Fruit fly (Drosophila melanogaster): ENCODE measurements around the gene Rint1.

Gene Rint1

dm6 chr3L:7344965-7345427, 21.6 kb downstream of the Rint1 start, which contains the start of gene Cln7 (continued):
- TF ChIP-seq gcm2 (GFP tag; optimal IDR thresholded peaks at IDR 0.05) (no peak), CG2120 (GFP tag; optimal IDR thresholded peaks at IDR 0.05) (peak; percentile 2), Hmr (GFP tag; optimal IDR thresholded peaks at IDR 0.05) (peak; percentile 57), ATbp (GFP tag; optimal IDR thresholded peaks at IDR 0.05) (no peak), gce (GFP tag; IDR thresholded peaks at IDR 0.05) (peak; percentile 66; the same call in 1 of the 3 replicates), Ptx1 (GFP tag; IDR thresholded peaks at IDR 0.05) (no peak), h (optimal IDR thresholded peaks at IDR 0.05) (no peak), tx (GFP tag; optimal IDR thresholded peaks at IDR 0.05) (no peak), CG16863 (GFP tag; optimal IDR thresholded peaks at IDR 0.05) (peak; percentile 31), unpg (GFP tag; optimal IDR thresholded peaks at IDR 0.05) (peak; percentile 40), CG1647 (GFP tag; optimal IDR thresholded peaks at IDR 0.05) (no peak), CG13424 (tag; optimal IDR thresholded peaks at IDR 0.05) (peak; percentile 20), CG12391 (tag; optimal IDR thresholded peaks at IDR 0.05) (peak; percentile 12), CG12104 (GFP tag; optimal IDR thresholded peaks at IDR 0.05) (no peak), CG1602 (GFP tag; optimal IDR thresholded peaks at IDR 0.05) (no peak), Mrtf (GFP tag; IDR thresholded peaks at IDR 0.05) (no peak), CG11696 (GFP tag; IDR thresholded peaks at IDR 0.05) (no peak), CG7786 (GFP tag; optimal IDR thresholded peaks at IDR 0.05) (peak; percentile 8), trh (GFP tag; optimal IDR thresholded peaks at IDR 0.05) (no peak), Gug (GFP tag; IDR thresholded peaks at IDR 0.05) (no peak), Fer1 (GFP tag; optimal IDR thresholded peaks at IDR 0.05) (peak; percentile 72), nau (GFP tag; optimal IDR thresholded peaks at IDR 0.05) (no peak), CG1832 (GFP tag; optimal IDR thresholded peaks at IDR 0.05) (peak; percentile 22), odd (GFP tag; optimal IDR thresholded peaks at IDR 0.05) (peak; percentile 49), salm (tag; optimal IDR thresholded peaks at IDR 0.05) (peak; percentile 7), YL-1 (GFP tag; optimal IDR thresholded peaks at IDR 0.05) (peak; percentile 28), CG18262 (tag; optimal IDR thresholded peaks at IDR 0.05) (peak; percentile 39), Bteb2 (GFP tag; optimal IDR thresholded peaks at IDR 0.05) (no peak), zen2 (GFP tag; IDR thresholded peaks at IDR 0.05; ENCODE audit: partially characterized antibody) (no peak), CG12219 (GFP tag; optimal IDR thresholded peaks at IDR 0.05) (peak; percentile 16), ci (GFP tag; IDR thresholded peaks at IDR 0.05) (peak; percentile 81), Abd-B (GFP tag; optimal IDR thresholded peaks at IDR 0.05) (no peak), Meics (GFP tag; optimal IDR thresholded peaks at IDR 0.05) (peak; percentile 10), sd (tag; optimal IDR thresholded peaks at IDR 0.05) (no peak), CG10147 (GFP tag; optimal IDR thresholded peaks at IDR 0.05) (peak; percentile 42), Gsc (GFP tag; IDR thresholded peaks at IDR 0.05) (no peak), pfk (GFP tag; optimal IDR thresholded peaks at IDR 0.05) (peak; percentile 8), tap (tag; optimal IDR thresholded peaks at IDR 0.05) (no peak), CG15479 (GFP tag; optimal IDR thresholded peaks at IDR 0.05) (no peak), Neu2 (GFP tag; optimal IDR thresholded peaks at IDR 0.05; ENCODE audit: borderline replicate concordance) (no peak), amos (GFP tag; IDR thresholded peaks at IDR 0.05; ENCODE audit: partially characterized antibody) (peak; percentile 44; the same call in 1 of the 2 replicates), zfh1 (GFP tag; IDR thresholded peaks at IDR 0.05) (peak; percentile 19; the same call in 1 of the 3 replicates), Dek (tag; optimal IDR thresholded peaks at IDR 0.05) (no peak), CG32772 (GFP tag; IDR thresholded peaks at IDR 0.05) (no peak), sr (GFP tag; IDR thresholded peaks at IDR 0.05) (peak; percentile 44; the same call in 1 of the 3 replicates), Hand (GFP tag; optimal IDR thresholded peaks at IDR 0.05) (peak; percentile 62), crp (GFP tag; optimal IDR thresholded peaks at IDR 0.05) (no peak), Dip2 (GFP tag; IDR thresholded peaks at IDR 0.05) (no peak), CG10654 (GFP tag; optimal IDR thresholded peaks at IDR 0.05) (no peak), NC2β (GFP tag; optimal IDR thresholded peaks at IDR 0.05) (no peak), HmgD (GFP tag; optimal IDR thresholded peaks at IDR 0.05) (peak; percentile 32)

All from whole organism, embryonic.